Worm (Caenorhabditis elegans): ENCODE data around the gene F46C8.3.

Gene F46C8.3

ce11 chrX:7525271-7525670, at the start of gene F46C8.3:
Gene F46C8.3 (plus strand): TSS chrX:7525571.
- TF ChIP-seq ceh-39 (tag; optimal IDR thresholded peaks at IDR 0.05), result no peak
- TF ChIP-seq nhr-2 (tag; optimal IDR thresholded peaks at IDR 0.05), result no peak
- TF ChIP-seq mep-1 (tag; optimal IDR thresholded peaks at IDR 0.05), result no peak
- no peak for TF ChIP-seq ham-2 (GFP tag; optimal IDR thresholded peaks at IDR 0.05)

ce11 chrX:7478476-7478875, 46.9 kb upstream of the F46C8.3 start:
- peak; percentile 56 for TF ChIP-seq mep-1 (tag; optimal IDR thresholded peaks at IDR 0.05)
- TF ChIP-seq unc-62 (GFP tag; optimal IDR thresholded peaks at IDR 0.05), result no peak
- no peak for TF ChIP-seq nhr-28 (tag; optimal IDR thresholded peaks at IDR 0.05)
- no peak for TF ChIP-seq ham-2 (GFP tag; optimal IDR thresholded peaks at IDR 0.05)
- no peak for TF ChIP-seq blmp-1 (tag; optimal IDR thresholded peaks at IDR 0.05)
- peak; percentile 47 for TF ChIP-seq ces-1 (GFP tag; optimal IDR thresholded peaks at IDR 0.05)
- TF ChIP-seq nhr-237 (tag; optimal IDR thresholded peaks at IDR 0.05), result no peak
- peak; percentile 37 for TF ChIP-seq drap-1 (GFP tag; optimal IDR thresholded peaks at IDR 0.05)
- TF ChIP-seq unc-39 (tag; optimal IDR thresholded peaks at IDR 0.05), result no peak
- TF ChIP-seq sptf-1 (tag; optimal IDR thresholded peaks at IDR 0.05), result peak; percentile 59
- peak; percentile 35 for TF ChIP-seq M03D4.4 (tag; optimal IDR thresholded peaks at IDR 0.05)
- TF ChIP-seq ceh-39 (tag; optimal IDR thresholded peaks at IDR 0.05), result no peak
- peak; percentile 32 for TF ChIP-seq cnd-1 (tag; optimal IDR thresholded peaks at IDR 0.05)
- peak; percentile 29 for TF ChIP-seq hlh-1 (tag; optimal IDR thresholded peaks at IDR 0.05)
- TF ChIP-seq ceh-43 (GFP tag; optimal IDR thresholded peaks at IDR 0.05), result no peak
- peak; percentile 36 for TF ChIP-seq unc-120 (tag; optimal IDR thresholded peaks at IDR 0.05; ENCODE audit: poor library complexity, severe bottlenecking)
- TF ChIP-seq ceh-83 (GFP tag; optimal IDR thresholded peaks at IDR 0.05), result peak; percentile 45
- peak; percentile 47 for TF ChIP-seq mls-2 (tag; optimal IDR thresholded peaks at IDR 0.05)
- peak; percentile 65 for TF ChIP-seq pha-4 (tag; optimal IDR thresholded peaks at IDR 0.05)
- peak; percentile 49 for TF ChIP-seq lin-13 (tag; optimal IDR thresholded peaks at IDR 0.05)

- no peak for TF ChIP-seq ceh-39 (tag; optimal IDR thresholded peaks at IDR 0.05)
- TF ChIP-seq sem-2 (GFP tag; optimal IDR thresholded peaks at IDR 0.05), result no peak
- no peak for TF ChIP-seq ceh-43 (GFP tag; optimal IDR thresholded peaks at IDR 0.05)
- TF ChIP-seq drap-1 (GFP tag; optimal IDR thresholded peaks at IDR 0.05), result no peak
- TF ChIP-seq mls-2 (tag; optimal IDR thresholded peaks at IDR 0.05), result no peak
- no peak for TF ChIP-seq nhr-28 (tag; optimal IDR thresholded peaks at IDR 0.05)
- no peak for TF ChIP-seq tbx-8 (GFP tag; optimal IDR thresholded peaks at IDR 0.05)
- no peak for TF ChIP-seq flh-1 (GFP tag; optimal IDR thresholded peaks at IDR 0.05)
- TF ChIP-seq zip-8 (tag; optimal IDR thresholded peaks at IDR 0.05), result no peak
- no peak for TF ChIP-seq ces-1 (GFP tag; optimal IDR thresholded peaks at IDR 0.05)
- no peak for TF ChIP-seq pha-4 (tag; optimal IDR thresholded peaks at IDR 0.05)
- no peak for TF ChIP-seq elt-3 (tag; optimal IDR thresholded peaks at IDR 0.05)
- TF ChIP-seq elt-1 (tag; optimal IDR thresholded peaks at IDR 0.05; ENCODE audit: borderline replicate concordance, insufficient read depth), result no peak
- no peak for TF ChIP-seq unc-39 (tag; optimal IDR thresholded peaks at IDR 0.05)
- TF ChIP-seq cnd-1 (tag; optimal IDR thresholded peaks at IDR 0.05), result no peak
- no peak for TF ChIP-seq nhr-76 (tag; optimal IDR thresholded peaks at IDR 0.05)
These were observed 46.4 kb upstream of the F46C8.3 start, which contains the start of gene mek-1 for ce11 chrX:7478948-7479347. Gene mek-1 (plus strand): TSS chrX:7479248.

- TF ChIP-seq bed-3 (GFP tag; optimal IDR thresholded peaks at IDR 0.05), result no peak
- no peak for TF ChIP-seq nhr-12 (tag; optimal IDR thresholded peaks at IDR 0.05)
- TF ChIP-seq sptf-1 (tag; optimal IDR thresholded peaks at IDR 0.05), result no peak
- no peak for TF ChIP-seq ces-1 (GFP tag; optimal IDR thresholded peaks at IDR 0.05)
- TF ChIP-seq ztf-11 (tag; optimal IDR thresholded peaks at IDR 0.05), result no peak
- TF ChIP-seq zip-8 (tag; optimal IDR thresholded peaks at IDR 0.05), result no peak
- no peak for TF ChIP-seq M03D4.4 (tag; optimal IDR thresholded peaks at IDR 0.05)
- TF ChIP-seq lin-13 (tag; optimal IDR thresholded peaks at IDR 0.05), result no peak
- no peak for TF ChIP-seq sem-2 (GFP tag; optimal IDR thresholded peaks at IDR 0.05)
- TF ChIP-seq snpc-4 (tag; optimal IDR thresholded peaks at IDR 0.05), result no peak
- TF ChIP-seq unc-39 (tag; optimal IDR thresholded peaks at IDR 0.05), result no peak
- no peak for TF ChIP-seq nhr-237 (tag; optimal IDR thresholded peaks at IDR 0.05)
- no peak for TF ChIP-seq ceh-39 (tag; optimal IDR thresholded peaks at IDR 0.05)
- no peak for TF ChIP-seq pha-4 (tag; optimal IDR thresholded peaks at IDR 0.05)
- TF ChIP-seq drap-1 (GFP tag; optimal IDR thresholded peaks at IDR 0.05), result no peak
- no peak for TF ChIP-seq nhr-76 (tag; optimal IDR thresholded peaks at IDR 0.05)
- no peak for TF ChIP-seq elt-3 (tag; optimal IDR thresholded peaks at IDR 0.05)
- no peak for TF ChIP-seq flh-1 (GFP tag; optimal IDR thresholded peaks at IDR 0.05)
- no peak for TF ChIP-seq ceh-43 (GFP tag; optimal IDR thresholded peaks at IDR 0.05)
These were observed 44.6 kb upstream of the F46C8.3 start, which contains the start of gene F48E3.9 for ce11 chrX:7480756-7481155. Gene F48E3.9 (plus strand): TSS chrX:7481056.
